8 worm cellular contexts compared by ENCODE assay signal in the genomic region with DNA sequence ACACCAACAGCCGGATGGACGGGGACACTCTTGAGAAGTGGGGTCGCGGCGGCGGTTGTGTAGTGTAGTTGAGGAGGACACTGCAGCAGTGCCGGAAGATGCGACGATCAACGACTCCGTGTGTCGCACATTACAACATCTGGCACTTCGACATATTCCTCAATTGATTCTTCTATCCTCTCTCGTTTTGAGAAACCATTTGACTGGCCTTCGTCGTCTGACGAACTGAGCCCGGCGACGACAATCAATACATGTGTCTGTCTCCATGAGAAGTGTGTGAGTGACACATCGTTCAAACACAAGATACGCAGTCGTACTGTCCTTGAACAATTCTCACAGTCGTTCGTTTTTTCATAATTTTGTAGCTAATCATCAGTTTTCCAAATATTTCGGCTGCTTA.
A peak's percentile ranks its signal among the peaks of the same experiment; 100 is the strongest.
TF ChIP-seq lines count a peak whose summit lies in the region.

No protein-coding gene starts in this region.

TF ChIP-seq in whole organism, L1 larva, 84 proteins besides CTCF, POLR2A, EP300 and RAD21 (continues in another document):
- TF ChIP-seq mab-9 (GFP tag; IDR thresholded peaks at IDR 0.05; lab: Robert Waterston, UW) (no peak), lin-14 (GFP tag; optimal IDR thresholded peaks at IDR 0.05; lab: Kevin White, UChicago) (peak; percentile 71), nhr-71 (tag; optimal IDR thresholded peaks at IDR 0.05; lab: Kevin White, UChicago) (peak; percentile 16), lin-13 (GFP tag; optimal IDR thresholded peaks at IDR 0.05; lab: Kevin White, UChicago) (no peak), nhr-85 (tag; lab: Kevin White, UChicago) (peak; percentile 73), sox-4 (tag; optimal IDR thresholded peaks at IDR 0.05; lab: Kevin White, UChicago) (no peak), C34B4.2 (tag; optimal IDR thresholded peaks at IDR 0.05; lab: Kevin White, UChicago) (no peak), lin-15B (tag; optimal IDR thresholded peaks at IDR 0.05; lab: Kevin White, UChicago) (no peak), fkh-8 (tag; optimal IDR thresholded peaks at IDR 0.05; lab: Kevin White, UChicago) (no peak), mep-1 (tag; optimal IDR thresholded peaks at IDR 0.05; lab: Kevin White, UChicago) (peak; percentile 48), ces-1 (GFP tag; optimal IDR thresholded peaks at IDR 0.05; lab: Kevin White, UChicago) (no peak), nhr-11 (tag; optimal IDR thresholded peaks at IDR 0.05; lab: Kevin White, UChicago) (no peak)

TF ChIP-seq in whole organism, L2 larva, 48 proteins besides CTCF, POLR2A, EP300 and RAD21:
- TF ChIP-seq skn-1 (tag; optimal IDR thresholded peaks at IDR 0.05; lab: Kevin White, UChicago) (no peak), elt-1 (tag; optimal IDR thresholded peaks at IDR 0.05; lab: Kevin White, UChicago) (no peak), nhr-11 (tag; optimal IDR thresholded peaks at IDR 0.05; lab: Kevin White, UChicago) (no peak), nhr-129 (tag; optimal IDR thresholded peaks at IDR 0.05; lab: Kevin White, UChicago) (peak; percentile 13), fos-1 (tag; optimal IDR thresholded peaks at IDR 0.05; lab: Kevin White, UChicago) (peak; percentile 28), unc-55 (GFP tag; optimal IDR thresholded peaks at IDR 0.05; lab: Kevin White, UChicago) (no peak)

TF ChIP-seq in whole organism, L3 larva, 47 proteins besides CTCF, POLR2A, EP300 and RAD21:
- peak; percentile 57 for TF ChIP-seq nhr-25 (tag; optimal IDR thresholded peaks at IDR 0.05; lab: Kevin White, UChicago)
- TF ChIP-seq tbx-2 (tag; optimal IDR thresholded peaks at IDR 0.05; lab: Kevin White, UChicago) = no peak
- peak; percentile 7 for TF ChIP-seq lin-39 (tag; optimal IDR thresholded peaks at IDR 0.05; lab: Kevin White, UChicago)
- no peak for TF ChIP-seq nhr-12 (tag; optimal IDR thresholded peaks at IDR 0.05; lab: Kevin White, UChicago)

TF ChIP-seq in whole organism, L4 larva, 104 proteins besides CTCF, POLR2A, EP300 and RAD21 (continues in another document):
- TF ChIP-seq hif-1 (tag; optimal IDR thresholded peaks at IDR 0.05; lab: Kevin White, UChicago) (no peak), snpc-4 (tag; optimal IDR thresholded peaks at IDR 0.05; lab: Kevin White, UChicago) (no peak), saeg-2 (GFP tag; IDR thresholded peaks at IDR 0.05; lab: Robert Waterston, UW) (no peak), zip-2 (tag; optimal IDR thresholded peaks at IDR 0.05; lab: Kevin White, UChicago) (no peak), lsy-2 (tag; optimal IDR thresholded peaks at IDR 0.05; lab: Kevin White, UChicago) (no peak), arid-1 (GFP tag; conservative IDR thresholded peaks at IDR 0.05; lab: Robert Waterston, UW) (no peak), lin-1 (GFP tag; IDR thresholded peaks at IDR 0.05; lab: Robert Waterston, UW) (no peak), mdt-29 (GFP tag; IDR thresholded peaks at IDR 0.05; lab: Robert Waterston, UW) (no peak), lin-38 (GFP tag; IDR thresholded peaks at IDR 0.05; lab: Robert Waterston, UW) (no peak), hlh-30 (tag; optimal IDR thresholded peaks at IDR 0.05; lab: Kevin White, UChicago; ENCODE audit: insufficient read depth) (peak; percentile 65), mes-2 (tag; optimal IDR thresholded peaks at IDR 0.05; lab: Kevin White, UChicago; ENCODE audit: poor library complexity, severe bottlenecking) (peak; percentile 17), F49E8.2 (tag; optimal IDR thresholded peaks at IDR 0.05; lab: Kevin White, UChicago; ENCODE audit: borderline replicate concordance) (no peak), lin-39 (tag; optimal IDR thresholded peaks at IDR 0.05; lab: Kevin White, UChicago) (no peak)

TF ChIP-seq in whole organism, early embryonic, 17 proteins besides CTCF, POLR2A, EP300 and RAD21:
- TF ChIP-seq hmg-4 (GFP tag; optimal IDR thresholded peaks at IDR 0.05; lab: Kevin White, UChicago) (peak; percentile 24), ceh-13 (GFP tag; optimal IDR thresholded peaks at IDR 0.05; lab: Kevin White, UChicago) (no peak)
TF ChIP-seq in whole organism, early embryonic: peak in this region for 1.

TF ChIP-seq in whole organism, late embryonic, 69 proteins besides CTCF, POLR2A, EP300 and RAD21:
- peak; percentile 23 for TF ChIP-seq unc-55 (GFP tag; optimal IDR thresholded peaks at IDR 0.05; lab: Kevin White, UChicago)
- no peak for TF ChIP-seq rnt-1 (tag; optimal IDR thresholded peaks at IDR 0.05; lab: Kevin White, UChicago)
- TF ChIP-seq ceh-48 (tag; optimal IDR thresholded peaks at IDR 0.05; lab: Kevin White, UChicago) = peak; percentile 2
- peak; percentile 18 for TF ChIP-seq hlh-8 (tag; optimal IDR thresholded peaks at IDR 0.05; lab: Kevin White, UChicago)
- no peak for TF ChIP-seq C38D4.7 (GFP tag; optimal IDR thresholded peaks at IDR 0.05; lab: Kevin White, UChicago)

TF ChIP-seq in whole organism, mixed stage, embryonic, 35 proteins besides CTCF, POLR2A, EP300 and RAD21:
- no peak for TF ChIP-seq ceh-83 (GFP tag; optimal IDR thresholded peaks at IDR 0.05; lab: Kevin White, UChicago)
- TF ChIP-seq elt-1 (tag; optimal IDR thresholded peaks at IDR 0.05; lab: Kevin White, UChicago; ENCODE audit: borderline replicate concordance, insufficient read depth) = no peak
- no peak for TF ChIP-seq blmp-1 (tag; optimal IDR thresholded peaks at IDR 0.05; lab: Kevin White, UChicago)
- no peak for TF ChIP-seq zip-8 (tag; optimal IDR thresholded peaks at IDR 0.05; lab: Kevin White, UChicago)
- TF ChIP-seq cnd-1 (tag; optimal IDR thresholded peaks at IDR 0.05; lab: Kevin White, UChicago) = peak; percentile 16
- TF ChIP-seq lin-13 (tag; optimal IDR thresholded peaks at IDR 0.05; lab: Kevin White, UChicago) = no peak
- no peak for TF ChIP-seq lin-32 (GFP tag; optimal IDR thresholded peaks at IDR 0.05; lab: Kevin White, UChicago)
- TF ChIP-seq nhr-28 (tag; optimal IDR thresholded peaks at IDR 0.05; lab: Kevin White, UChicago) = no peak
- TF ChIP-seq nhr-2 (tag; optimal IDR thresholded peaks at IDR 0.05; lab: Kevin White, UChicago) = no peak
- TF ChIP-seq unc-39 (tag; optimal IDR thresholded peaks at IDR 0.05; lab: Kevin White, UChicago) = no peak
- TF ChIP-seq snpc-4 (tag; optimal IDR thresholded peaks at IDR 0.05; lab: Kevin White, UChicago) = no peak
- TF ChIP-seq sptf-1 (tag; optimal IDR thresholded peaks at IDR 0.05; lab: Kevin White, UChicago) = no peak
- TF ChIP-seq flh-1 (GFP tag; optimal IDR thresholded peaks at IDR 0.05; lab: Kevin White, UChicago) = no peak
- no peak for TF ChIP-seq ces-1 (GFP tag; optimal IDR thresholded peaks at IDR 0.05; lab: Kevin White, UChicago)
- TF ChIP-seq drap-1 (GFP tag; optimal IDR thresholded peaks at IDR 0.05; lab: Kevin White, UChicago) = no peak
- peak; percentile 10 for TF ChIP-seq hlh-1 (tag; optimal IDR thresholded peaks at IDR 0.05; lab: Kevin White, UChicago)
- TF ChIP-seq elt-3 (tag; optimal IDR thresholded peaks at IDR 0.05; lab: Kevin White, UChicago) = no peak
- no peak for TF ChIP-seq mab-5 (tag; optimal IDR thresholded peaks at IDR 0.05; lab: Kevin White, UChicago)
- no peak for TF ChIP-seq mep-1 (tag; optimal IDR thresholded peaks at IDR 0.05; lab: Kevin White, UChicago)
- no peak for TF ChIP-seq ztf-11 (tag; optimal IDR thresholded peaks at IDR 0.05; lab: Kevin White, UChicago)
- no peak for TF ChIP-seq sem-2 (GFP tag; optimal IDR thresholded peaks at IDR 0.05; lab: Kevin White, UChicago)
- no peak for TF ChIP-seq ceh-43 (GFP tag; optimal IDR thresholded peaks at IDR 0.05; lab: Kevin White, UChicago)
- no peak for TF ChIP-seq lsy-2 (tag; optimal IDR thresholded peaks at IDR 0.05; lab: Kevin White, UChicago)
- TF ChIP-seq bed-3 (GFP tag; optimal IDR thresholded peaks at IDR 0.05; lab: Kevin White, UChicago) = no peak
- TF ChIP-seq tbx-8 (GFP tag; optimal IDR thresholded peaks at IDR 0.05; lab: Kevin White, UChicago) = no peak
- peak; percentile 49 for TF ChIP-seq unc-62 (GFP tag; optimal IDR thresholded peaks at IDR 0.05; lab: Kevin White, UChicago)

TF ChIP-seq in whole organism, young adult, 124 proteins besides CTCF, POLR2A, EP300 and RAD21:
- 0 out of 2 replicates have a peak, but pooled peaks have one; percentile 7 for TF ChIP-seq nhr-120 (GFP tag; IDR thresholded peaks at IDR 0.05; lab: Robert Waterston, UW)
- TF ChIP-seq B0035.1 (tag; optimal IDR thresholded peaks at IDR 0.05; lab: Kevin White, UChicago) = no peak
- TF ChIP-seq nhr-90 (tag; optimal IDR thresholded peaks at IDR 0.05; lab: Kevin White, UChicago) = no peak
- peak; percentile 39 for TF ChIP-seq nhr-80 (tag; optimal IDR thresholded peaks at IDR 0.05; lab: Kevin White, UChicago)
- no peak for TF ChIP-seq tbp1 (GFP tag; optimal IDR thresholded peaks at IDR 0.05; lab: Kevin White, UChicago)
- TF ChIP-seq attf-6 (GFP tag; IDR thresholded peaks at IDR 0.05; lab: Robert Waterston, UW) = no peak
- no peak for TF ChIP-seq F23B12.7 (tag; optimal IDR thresholded peaks at IDR 0.05; lab: Kevin White, UChicago; ENCODE audit: insufficient read depth)
- TF ChIP-seq ztf-25 (GFP tag; IDR thresholded peaks at IDR 0.05; lab: Robert Waterston, UW) = no peak
- TF ChIP-seq rcor-1 (GFP tag; IDR thresholded peaks at IDR 0.05; lab: Robert Waterston, UW) = 0 out of 2 replicates have a peak, but pooled peaks have one; percentile 26
- TF ChIP-seq ekl-4 (GFP tag; IDR thresholded peaks at IDR 0.05; lab: Robert Waterston, UW) = peak; percentile 54; the same call in 1 of the 2 replicates
- 0 out of 2 replicates have a peak, but pooled peaks have one; percentile 9 for TF ChIP-seq lin-26 (GFP tag; IDR thresholded peaks at IDR 0.05; lab: Robert Waterston, UW)
- TF ChIP-seq dox-1 (GFP tag; IDR thresholded peaks at IDR 0.05; lab: Robert Waterston, UW) = peak; percentile 19; the same call in 1 of the 2 replicates
- no peak for TF ChIP-seq ceh-79 (tag; optimal IDR thresholded peaks at IDR 0.05; lab: Kevin White, UChicago)
